Worm (Caenorhabditis elegans) whole organism, late embryonic: ENCODE results near the gene spig-8.

ENCODE experiments used
- F13H6.1 ChIP-seq: sonication (generic microtip); optimal IDR thresholded peaks from 2 replicates; lab custom pipeline; 2016; ENCODE audit warnings: missing genetic modification characterization, missing compliant biosample characterization
- ceh-22 ChIP-seq: sonication (generic microtip); optimal IDR thresholded peaks from 2 replicates; lab custom pipeline; 2017; ENCODE audit warnings: missing biosample characterization, missing genetic modification characterization
- ceh-24 ChIP-seq: sonication (generic microtip); optimal IDR thresholded peaks from 2 replicates; lab custom pipeline; 2016; ENCODE audit warnings: mild to moderate bottlenecking, missing genetic modification characterization, missing compliant biosample characterization
- dve-1 ChIP-seq: sonication (generic microtip); optimal IDR thresholded peaks from 2 replicates; lab custom pipeline; 2017; ENCODE audit warnings: antibody characterized with exemption, mild to moderate bottlenecking, missing genetic modification characterization, missing compliant biosample characterization
- elt-4 ChIP-seq: sonication (generic microtip); optimal IDR thresholded peaks from 2 replicates; lab custom pipeline; 2016; ENCODE audit warnings: missing genetic modification characterization, missing compliant biosample characterization
- fkh-10 ChIP-seq: fragments of 150-350 bp; optimal IDR thresholded peaks from 2 replicates; lab custom pipeline; 2014; ENCODE audit warnings: missing biosample characterization, missing genetic modification reagents, missing genetic modification characterization
- odd-2 ChIP-seq: sonication (generic microtip); optimal IDR thresholded peaks from 2 replicates; lab custom pipeline; 2017; ENCODE audit warnings: antibody characterized with exemption, mild to moderate bottlenecking, missing genetic modification characterization, missing compliant biosample characterization
- pha-4 ChIP-seq: fragments of 150-350 bp; optimal IDR thresholded peaks from 2 replicates; lab custom pipeline; 2018; ENCODE audit warnings: missing biosample characterization, missing genetic modification reagents, missing genetic modification characterization
- unc-86 ChIP-seq: sonication (generic microtip); optimal IDR thresholded peaks from 2 replicates; lab custom pipeline; 2016; ENCODE audit warnings: missing genetic modification characterization, missing compliant biosample characterization

DNA sequence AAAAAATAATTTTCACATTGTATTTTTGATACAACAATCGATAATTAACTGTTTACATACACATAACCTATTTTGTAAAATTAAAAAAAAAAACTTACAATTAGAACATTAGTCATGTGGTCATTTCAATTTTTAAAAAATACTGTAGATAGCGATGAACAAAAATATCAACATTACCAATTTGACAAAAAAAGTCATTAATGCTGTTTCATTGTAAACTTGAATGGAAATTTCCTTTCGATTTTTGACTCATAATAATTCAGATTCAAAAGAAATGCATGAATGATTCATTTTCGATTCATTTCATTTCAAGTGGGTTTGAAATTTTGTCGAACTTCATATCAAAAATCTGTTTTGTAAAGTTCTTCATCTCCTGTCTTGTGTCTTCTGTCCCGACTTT lies 45.2 kb upstream of the spig-8 start, which contains the start of gene C33G8.2:
- TF ChIP-seq F13H6.1 (tag; lab: Kevin White, UChicago) (no peak), odd-2 (tag; lab: Kevin White, UChicago) (no peak), unc-86 (tag; lab: Kevin White, UChicago) (no peak), ceh-24 (no peak), ceh-22 (tag; lab: Kevin White, UChicago) (no peak), pha-4 (tag; lab: Kevin White, UChicago) (no peak), dve-1 (tag; lab: Kevin White, UChicago) (no peak), elt-4 (tag; lab: Kevin White, UChicago) (no peak), fkh-10 (no peak)
